Worm (Caenorhabditis elegans) whole organism, early embryonic: ENCODE data around the gene T25B6.6.

Experiments
- B0310.2 ChIP-seq: sonication (generic microtip); optimal IDR thresholded peaks from 2 replicates; lab custom pipeline; 2016; ENCODE audit warnings: mild to moderate bottlenecking, missing genetic modification characterization, missing compliant biosample characterization
- F13C5.2 ChIP-seq: sonication (generic microtip); optimal IDR thresholded peaks from 2 replicates; lab custom pipeline; 2017; ENCODE audit warnings: mild to moderate bottlenecking, missing genetic modification characterization, inconsistent platforms, missing compliant biosample characterization
- ama-1 ChIP-seq: fragments of 150-350 bp; optimal IDR thresholded peaks from 2 replicates; lab custom pipeline; 2014
- ceh-13 ChIP-seq: fragments of 200-800 bp; sonication (Bioruptor generic); optimal IDR thresholded peaks from 2 replicates; lab custom pipeline; 2018; ENCODE audit warnings: mild to moderate bottlenecking, missing genetic modification characterization, missing compliant biosample characterization
- flt-1 ChIP-seq: fragments of 200-800 bp; sonication (Bioruptor generic); IDR thresholded peaks from 2 replicates; pipeline ENCODE4 v1.3.6; 2022; ENCODE audit warnings: missing genetic modification characterization, missing compliant biosample characterization
- hmbx-1 ChIP-seq: sonication (generic microtip); optimal IDR thresholded peaks from 2 replicates; lab custom pipeline; 2016; ENCODE audit warnings: mild to moderate bottlenecking, missing genetic modification characterization, missing compliant biosample characterization
- hmg-4 ChIP-seq: fragments of 200-800 bp; sonication (Bioruptor generic); optimal IDR thresholded peaks from 2 replicates; lab custom pipeline; 2018; ENCODE audit warnings: mild to moderate bottlenecking, missing genetic modification characterization, missing compliant biosample characterization
- hnd-1 ChIP-seq: sonication (generic microtip); optimal IDR thresholded peaks from 2 replicates; lab custom pipeline; 2016; ENCODE audit warnings: missing genetic modification characterization, missing compliant biosample characterization
- scrt-1 ChIP-seq: fragments of 200-800 bp; sonication (Bioruptor generic); IDR thresholded peaks from 2 replicates; pipeline ENCODE4 v1.3.6; 2022; ENCODE audit warnings: missing genetic modification characterization, missing compliant biosample characterization

DNA sequence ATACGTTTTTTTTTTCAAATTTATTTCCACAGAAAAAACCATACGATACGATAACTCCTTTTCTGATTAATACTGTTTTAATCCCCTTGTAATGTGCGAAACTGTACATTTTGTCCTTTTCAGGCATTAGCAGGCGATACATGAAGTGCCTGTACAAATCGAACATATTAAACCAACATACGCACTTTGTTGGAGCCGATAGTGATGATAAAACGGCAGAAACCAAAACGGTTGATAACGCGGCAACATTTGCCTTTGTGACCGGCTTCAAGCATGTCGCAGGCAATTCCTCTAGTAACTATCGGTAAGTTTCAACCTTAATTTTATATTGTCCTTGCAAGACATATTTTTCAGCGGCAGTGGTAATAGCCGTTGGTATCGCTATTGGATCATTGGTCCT is 11.6 kb upstream of the T25B6.6 start, which contains the start of gene nep-22:
- TF ChIP-seq ama-1 (lab: Kevin White, UChicago): no peak
- TF ChIP-seq flt-1 (GFP tag; lab: Robert Waterston, UW): no peak
- no peak for TF ChIP-seq hmbx-1 (tag; lab: Kevin White, UChicago)
- TF ChIP-seq B0310.2 (tag; lab: Kevin White, UChicago): no peak
- TF ChIP-seq F13C5.2 (tag; lab: Kevin White, UChicago): no peak
- TF ChIP-seq ceh-13 (GFP tag; lab: Kevin White, UChicago): no peak
- no peak for TF ChIP-seq scrt-1 (GFP tag; lab: Robert Waterston, UW)
- no peak for TF ChIP-seq hnd-1
- no peak for TF ChIP-seq hmg-4 (GFP tag; lab: Kevin White, UChicago)
